Worm (Caenorhabditis elegans): Measurements from ENCODE around the gene ZC239.5.

DNA sequence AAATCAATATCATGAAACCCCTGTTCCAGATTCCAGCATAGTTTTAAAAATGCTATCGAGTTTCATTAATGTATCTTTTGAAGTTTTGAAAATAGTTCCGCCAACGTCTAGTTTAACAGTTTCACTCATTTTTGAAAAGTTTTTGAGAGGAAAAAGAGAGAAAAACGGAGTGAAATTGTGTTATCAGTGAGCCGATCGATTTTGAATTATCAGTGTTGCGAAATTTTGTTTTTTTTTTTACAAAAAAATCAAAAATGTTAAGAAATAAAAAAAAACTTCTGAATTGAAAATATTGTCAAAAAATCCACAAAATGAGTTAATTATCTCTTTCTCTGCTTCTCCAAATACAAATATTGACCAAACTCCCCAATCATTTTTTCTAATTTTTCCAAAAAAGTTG is 12.2 kb downstream of the ZC239.5 start, which contains the start of gene ZC239.13:
- TF ChIP-seq unc-62 (GFP tag; optimal IDR thresholded peaks at IDR 0.05) (no peak), elt-1 (tag; optimal IDR thresholded peaks at IDR 0.05) (no peak), ama-1 (optimal IDR thresholded peaks at IDR 0.05) (no peak), nhr-129 (tag; optimal IDR thresholded peaks at IDR 0.05) (no peak)

Data from whole organism, L2 larva.